Fruit fly (Drosophila melanogaster): ENCODE results near the gene UBL3.

DNA sequence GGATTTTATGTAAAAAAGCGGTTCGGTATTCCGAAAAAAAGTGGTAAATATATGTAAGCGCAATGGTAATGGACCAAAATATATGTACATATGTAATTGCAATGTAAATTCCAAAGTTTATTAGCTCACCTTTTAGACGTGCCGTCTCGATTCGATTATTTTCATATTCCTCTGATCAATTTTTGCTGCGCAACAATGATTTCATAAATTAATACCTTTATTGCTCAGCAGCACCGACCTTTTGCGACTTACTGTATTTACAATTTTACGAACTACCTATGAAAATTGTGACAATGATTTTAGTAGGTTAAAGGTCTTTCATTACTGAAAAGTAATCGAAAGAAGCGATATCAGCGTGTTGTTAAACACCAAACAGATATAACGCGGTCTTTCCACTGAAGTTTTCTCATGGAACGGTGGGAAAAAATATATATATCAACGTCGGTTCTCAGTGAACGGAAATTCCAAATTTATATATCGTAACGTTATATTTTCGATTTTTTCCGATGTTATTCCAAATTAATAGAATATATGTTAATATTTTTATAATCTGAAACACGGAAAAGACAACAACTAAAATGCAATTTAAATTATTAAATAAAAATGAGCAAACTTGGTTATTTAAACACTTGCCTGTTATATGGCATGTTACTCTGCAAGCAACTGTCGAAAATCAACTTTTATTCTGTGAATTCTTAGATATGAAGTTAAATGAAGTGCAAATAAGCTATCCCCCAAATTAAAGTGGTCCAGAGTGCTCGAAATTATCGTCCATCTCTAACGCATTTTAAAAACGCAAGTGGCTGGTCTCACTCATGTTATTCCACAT is 37.0 kb upstream of the UBL3 start, which contains the start of the genes MSBP and CG15916:
- TF ChIP-seq ttk (optimal IDR thresholded peaks at IDR 0.05) (no peak), h (optimal IDR thresholded peaks at IDR 0.05) (no peak), Myc (optimal IDR thresholded peaks at IDR 0.05) (no peak), psq (optimal IDR thresholded peaks at IDR 0.05) (no peak), insv (optimal IDR thresholded peaks at IDR 0.05) (no peak)

Measured in Kc167 (cell line).